Worm (Caenorhabditis elegans) whole organism, L2 larva: ENCODE measurements around the gene acbp-5.

Experiments
- C34F6.9 ChIP-seq: fragments of 150-350 bp; optimal IDR thresholded peaks from 2 replicates; lab custom pipeline; 2014; ENCODE audit warnings: missing biosample characterization, missing genetic modification characterization
- F13H6.1 ChIP-seq: sonication (generic microtip); optimal IDR thresholded peaks from 2 replicates; lab custom pipeline; 2016; ENCODE audit warnings: missing genetic modification characterization, missing compliant biosample characterization
- Y55F3AM.14 ChIP-seq: fragments of 200-800 bp; sonication (Bioruptor generic); optimal IDR thresholded peaks from 2 replicates; lab custom pipeline; 2018; ENCODE audit warnings: mild to moderate bottlenecking, missing genetic modification characterization, missing compliant biosample characterization
- ZK546.5 ChIP-seq: sonication (generic microtip); optimal IDR thresholded peaks from 2 replicates; lab custom pipeline; 2017; ENCODE audit warnings: missing biosample characterization, missing genetic modification characterization
- alr-1 ChIP-seq: fragments of 150-350 bp; optimal IDR thresholded peaks from 2 replicates; lab custom pipeline; 2014; ENCODE audit warnings: missing biosample characterization, missing genetic modification characterization
- aly-2 ChIP-seq: fragments of 150-350 bp; optimal IDR thresholded peaks from 2 replicates; lab custom pipeline; 2014; ENCODE audit warnings: missing biosample characterization, missing genetic modification characterization
- ama-1 ChIP-seq: fragments of 150-350 bp; optimal IDR thresholded peaks from 2 replicates; lab custom pipeline; 2018; ENCODE audit warnings: inconsistent platforms
- blmp-1 ChIP-seq: sonication (generic microtip); optimal IDR thresholded peaks from 2 replicates; lab custom pipeline; 2017; ENCODE audit warnings: missing genetic modification characterization, mild to moderate bottlenecking, missing compliant biosample characterization, antibody characterized with exemption, moderate library complexity; ENCODE audit not compliant: insufficient read depth
- ceh-16 ChIP-seq: fragments of 150-350 bp; optimal IDR thresholded peaks from 2 replicates; lab custom pipeline; 2014; ENCODE audit warnings: missing biosample characterization, missing genetic modification characterization
- ceh-82 ChIP-seq: fragments of 150-350 bp; optimal IDR thresholded peaks from 2 replicates; lab custom pipeline; 2014; ENCODE audit warnings: missing biosample characterization, missing genetic modification characterization
- crh-2 ChIP-seq: sonication (generic microtip); optimal IDR thresholded peaks from 2 replicates; lab custom pipeline; 2017; ENCODE audit warnings: missing biosample characterization, missing genetic modification characterization
- dmd-4 ChIP-seq: sonication (generic microtip); optimal IDR thresholded peaks from 2 replicates; lab custom pipeline; 2017; ENCODE audit warnings: missing biosample characterization, missing genetic modification characterization
- egl-27 ChIP-seq: sonication (generic microtip); optimal IDR thresholded peaks from 3 replicates; lab custom pipeline; 2017; ENCODE audit warnings: missing biosample characterization, missing genetic modification reagents, missing genetic modification characterization
- elt-1 ChIP-seq: fragments of 150-350 bp; optimal IDR thresholded peaks from 2 replicates; lab custom pipeline; 2014; ENCODE audit warnings: missing biosample characterization, missing genetic modification characterization
- elt-3 ChIP-seq: sonication (generic microtip); optimal IDR thresholded peaks from 2 replicates; lab custom pipeline; 2017; ENCODE audit warnings: missing biosample characterization, missing genetic modification characterization
- fos-1 ChIP-seq: fragments of 150-350 bp; optimal IDR thresholded peaks from 2 replicates; lab custom pipeline; 2014; ENCODE audit warnings: missing biosample characterization, missing genetic modification characterization
- gmeb-1 ChIP-seq: fragments of 150-350 bp; optimal IDR thresholded peaks from 2 replicates; lab custom pipeline; 2014; ENCODE audit warnings: missing biosample characterization, missing genetic modification characterization
- lin-11 ChIP-seq: fragments of 150-350 bp; sonication (generic microtip); optimal IDR thresholded peaks from 2 replicates; lab custom pipeline; 2014; ENCODE audit warnings: missing biosample characterization, missing genetic modification characterization, inconsistent platforms, mixed read lengths
- lin-13 ChIP-seq: fragments of 150-350 bp; optimal IDR thresholded peaks from 2 replicates; lab custom pipeline; 2014; ENCODE audit warnings: missing biosample characterization, missing genetic modification reagents, missing genetic modification characterization
- lin-39 ChIP-seq: fragments of 150-350 bp; optimal IDR thresholded peaks from 2 replicates; lab custom pipeline; 2014; ENCODE audit warnings: missing biosample characterization, missing genetic modification reagents, missing genetic modification characterization
- lsy-2 ChIP-seq, 2 experiments: fragments of 150-350 bp in 1 of 2; sonication (generic microtip) in 1 of 2; optimal IDR thresholded peaks; 2 replicates each; lab custom pipeline; 2014 to 2017; ENCODE audit warnings: missing biosample characterization in 2 of 2, missing genetic modification characterization in 2 of 2
- mbf-1 ChIP-seq: sonication (generic microtip); optimal IDR thresholded peaks from 2 replicates; lab custom pipeline; 2017; ENCODE audit warnings: missing biosample characterization, missing genetic modification characterization
- mdl-1 ChIP-seq, 2 experiments: fragments of 150-350 bp in 1 of 2; sonication (generic microtip) in 1 of 2; optimal IDR thresholded peaks; 2 replicates each; lab custom pipeline; 2017; ENCODE audit warnings: missing biosample characterization in 2 of 2, missing genetic modification characterization in 2 of 2
- nhr-10 ChIP-seq: sonication (generic microtip); optimal IDR thresholded peaks from 2 replicates; lab custom pipeline; 2017; ENCODE audit warnings: missing biosample characterization, missing genetic modification characterization
- nhr-11 ChIP-seq: fragments of 150-350 bp; optimal IDR thresholded peaks from 2 replicates; lab custom pipeline; 2014; ENCODE audit warnings: missing biosample characterization, missing genetic modification characterization
- nhr-12 ChIP-seq: fragments of 150-350 bp; optimal IDR thresholded peaks from 2 replicates; lab custom pipeline; 2014; ENCODE audit warnings: missing biosample characterization, missing genetic modification characterization
- nhr-129 ChIP-seq: fragments of 150-350 bp; optimal IDR thresholded peaks from 2 replicates; lab custom pipeline; 2014; ENCODE audit warnings: missing biosample characterization, missing genetic modification characterization
- nhr-21 ChIP-seq: fragments of 150-350 bp; optimal IDR thresholded peaks from 2 replicates; lab custom pipeline; 2014; ENCODE audit warnings: missing biosample characterization, missing genetic modification characterization
- nhr-23 ChIP-seq: fragments of 150-350 bp; optimal IDR thresholded peaks from 2 replicates; lab custom pipeline; 2014; ENCODE audit warnings: missing biosample characterization, missing genetic modification reagents, missing genetic modification characterization
- nhr-237 ChIP-seq: fragments of 150-350 bp; optimal IDR thresholded peaks from 2 replicates; lab custom pipeline; 2014; ENCODE audit warnings: missing biosample characterization, missing genetic modification characterization
- nhr-25 ChIP-seq: fragments of 150-350 bp; sonication (generic microtip); optimal IDR thresholded peaks from 3 replicates; lab custom pipeline; 2014; ENCODE audit warnings: missing biosample characterization, missing genetic modification characterization
- nhr-6 ChIP-seq: fragments of 150-350 bp; optimal IDR thresholded peaks from 2 replicates; lab custom pipeline; 2014; ENCODE audit warnings: missing biosample characterization, missing genetic modification characterization
- peb-1 ChIP-seq: fragments of 150-350 bp; optimal IDR thresholded peaks from 2 replicates; lab custom pipeline; 2014; ENCODE audit warnings: missing biosample characterization, missing genetic modification characterization
- sem-4 ChIP-seq: fragments of 150-350 bp; optimal IDR thresholded peaks from 2 replicates; lab custom pipeline; 2014; ENCODE audit warnings: missing biosample characterization, missing genetic modification reagents, missing genetic modification characterization
- skn-1 ChIP-seq: sonication (generic microtip); optimal IDR thresholded peaks from 2 replicates; lab custom pipeline; 2017; ENCODE audit warnings: missing biosample characterization, missing genetic modification characterization
- sma-3 ChIP-seq: sonication (generic microtip); optimal IDR thresholded peaks from 2 replicates; lab custom pipeline; 2016; ENCODE audit warnings: missing genetic modification reagents, missing genetic modification characterization, missing compliant biosample characterization
- sma-9 ChIP-seq, 2 experiments: fragments of 150-350 bp in 1 of 2; sonication (generic microtip) in 1 of 2; optimal IDR thresholded peaks; 2 replicates each; lab custom pipeline; 2014 to 2016; ENCODE audit warnings: missing genetic modification characterization in 2 of 2, mild to moderate bottlenecking in 1 of 2, missing biosample characterization in 1 of 2, missing compliant biosample characterization in 1 of 2, missing genetic modification reagents in 1 of 2, moderate library complexity in 1 of 2
- snpc-4 ChIP-seq: fragments of 150-350 bp; optimal IDR thresholded peaks from 2 replicates; lab custom pipeline; 2014; ENCODE audit warnings: missing biosample characterization, missing genetic modification characterization
- unc-39 ChIP-seq: fragments of 150-350 bp; optimal IDR thresholded peaks from 2 replicates; lab custom pipeline; 2014; ENCODE audit warnings: missing biosample characterization, missing genetic modification characterization
- unc-55 ChIP-seq: fragments of 150-350 bp; sonication (generic microtip); optimal IDR thresholded peaks from 3 replicates; lab custom pipeline; 2014; ENCODE audit warnings: missing biosample characterization, missing genetic modification reagents, missing genetic modification characterization
- unc-62 ChIP-seq: fragments of 150-350 bp; optimal IDR thresholded peaks from 2 replicates; lab custom pipeline; 2014; ENCODE audit warnings: missing biosample characterization, missing genetic modification reagents, missing genetic modification characterization
- ztf-1 ChIP-seq: fragments of 200-800 bp; sonication (Bioruptor generic); conservative IDR thresholded peaks from 2 replicates; pipeline ENCODE4 v1.3.6; 2022; ENCODE audit warnings: missing genetic modification characterization, missing compliant biosample characterization
- ztf-11 ChIP-seq: sonication (generic microtip); optimal IDR thresholded peaks from 2 replicates; lab custom pipeline; 2017; ENCODE audit warnings: missing biosample characterization, missing genetic modification characterization
- ztf-4 ChIP-seq: fragments of 150-350 bp; optimal IDR thresholded peaks from 2 replicates; lab custom pipeline; 2014; ENCODE audit warnings: missing biosample characterization, missing genetic modification characterization

The acbp-5 gene

ce11 chrIII:13645885-13646488 lies 4.5 kb upstream of the acbp-5 start:
- no peak for TF ChIP-seq dmd-4
- TF ChIP-seq elt-1 (tag; lab: Kevin White, UChicago): no peak
- TF ChIP-seq gmeb-1 (tag; lab: Kevin White, UChicago): no peak
- no peak for TF ChIP-seq nhr-10 (tag; lab: Kevin White, UChicago)
- TF ChIP-seq ztf-4: no peak
- no peak for TF ChIP-seq lin-13
- no peak for TF ChIP-seq peb-1 (tag; lab: Kevin White, UChicago)
- TF ChIP-seq nhr-21: no peak
- TF ChIP-seq unc-55 (GFP tag; lab: Kevin White, UChicago): no peak
- no peak for TF ChIP-seq lin-39 (tag; lab: Kevin White, UChicago)
- no peak for TF ChIP-seq elt-3 (tag; lab: Kevin White, UChicago)
- no peak for TF ChIP-seq nhr-6 (tag; lab: Kevin White, UChicago)
- no peak for TF ChIP-seq aly-2 (tag; lab: Kevin White, UChicago)
- no peak for TF ChIP-seq lsy-2 (tag; optimal IDR thresholded peaks at IDR 0.05; lab: Kevin White, UChicago)
- TF ChIP-seq ceh-16 (tag; lab: Kevin White, UChicago): no peak
- no peak for TF ChIP-seq nhr-25 (tag; lab: Kevin White, UChicago)
- TF ChIP-seq ZK546.5: no peak
- no peak for TF ChIP-seq mbf-1 (tag; lab: Kevin White, UChicago)
- no peak for TF ChIP-seq nhr-129 (tag; lab: Kevin White, UChicago)
- no peak for TF ChIP-seq sem-4

- TF ChIP-seq lin-11 (no peak), sma-3 (GFP tag; lab: Kevin White, UChicago) (no peak), ztf-11 (no peak), lin-13 (no peak), unc-39 (tag; lab: Kevin White, UChicago) (no peak), elt-3 (tag; lab: Kevin White, UChicago) (no peak), sem-4 (no peak), snpc-4 (tag; lab: Kevin White, UChicago) (no peak), nhr-12 (tag; lab: Kevin White, UChicago) (no peak), dmd-4 (no peak), nhr-11 (no peak), crh-2 (tag; lab: Kevin White, UChicago) (no peak), nhr-25 (tag; lab: Kevin White, UChicago) (no peak), ama-1 (lab: Kevin White, UChicago) (no peak), nhr-10 (tag; lab: Kevin White, UChicago) (no peak), F13H6.1 (no peak), elt-1 (tag; lab: Kevin White, UChicago) (no peak), nhr-6 (tag; lab: Kevin White, UChicago) (no peak), ZK546.5 (no peak), unc-62 (GFP tag; lab: Kevin White, UChicago) (no peak)
Measured at ce11 chrIII:13644279-13644678, 2.8 kb upstream of the acbp-5 start.

- TF ChIP-seq nhr-6 (tag; lab: Kevin White, UChicago) (peak; percentile 95), C34F6.9 (tag; lab: Kevin White, UChicago) (peak; percentile 100), ZK546.5 (peak; percentile 89), unc-39 (tag; lab: Kevin White, UChicago) (no peak), elt-1 (tag; lab: Kevin White, UChicago) (peak; percentile 36), ceh-82 (peak; percentile 93), egl-27 (tag; lab: Kevin White, UChicago) (peak; percentile 98), nhr-11 (peak; percentile 28), dmd-4 (peak; percentile 36), lin-39 (tag; lab: Kevin White, UChicago) (peak; percentile 39), nhr-129 (tag; lab: Kevin White, UChicago) (peak; percentile 95), skn-1 (tag; lab: Kevin White, UChicago) (peak; percentile 84), fos-1 (tag; lab: Kevin White, UChicago) (peak; percentile 98), blmp-1 (peak; percentile 90), elt-3 (tag; lab: Kevin White, UChicago) (no peak), nhr-237 (tag; lab: Kevin White, UChicago) (peak; percentile 92), gmeb-1 (tag; lab: Kevin White, UChicago) (peak; percentile 96), nhr-10 (tag; lab: Kevin White, UChicago) (peak; percentile 94), crh-2 (tag; lab: Kevin White, UChicago) (peak; percentile 99), snpc-4 (tag; lab: Kevin White, UChicago) (peak; percentile 90), sem-4 (peak; percentile 97), ztf-11 (peak; percentile 52), lin-13 (peak; percentile 99), lin-11 (peak; percentile 99), nhr-12 (tag; lab: Kevin White, UChicago) (peak; percentile 61), sma-9 (GFP tag; optimal IDR thresholded peaks at IDR 0.05; lab: Kevin White, UChicago) (peak; percentile 97), sma-9 (tag; optimal IDR thresholded peaks at IDR 0.05; lab: Kevin White, UChicago) (no peak), ztf-4 (peak; percentile 97), Y55F3AM.14 (GFP tag; lab: Kevin White, UChicago) (peak; percentile 96), aly-2 (tag; lab: Kevin White, UChicago) (no peak), unc-55 (GFP tag; lab: Kevin White, UChicago) (peak; percentile 99), ceh-16 (tag; lab: Kevin White, UChicago) (peak; percentile 97), F13H6.1 (peak; percentile 99), nhr-23 (tag; lab: Kevin White, UChicago) (no peak), alr-1 (tag; lab: Kevin White, UChicago) (no peak), ztf-1 (GFP tag; lab: Robert Waterston, UW) (no peak), unc-62 (GFP tag; lab: Kevin White, UChicago) (peak; percentile 88), nhr-25 (tag; lab: Kevin White, UChicago) (peak; percentile 99), mdl-1 (tag; optimal IDR thresholded peaks at IDR 0.05; lab: Kevin White, UChicago) (peak; percentile 33 to 82), mbf-1 (tag; lab: Kevin White, UChicago) (no peak)
Measured at ce11 chrIII:13643534-13643933, 2.0 kb upstream of the acbp-5 start, which contains the start of the genes drr-2 and set-16. drr-2 (minus strand) TSS chrIII:13643570. set-16 (plus strand) TSS chrIII:13643916.
